Fruit fly (Drosophila melanogaster) whole organism, embryonic: Measurements from ENCODE around the gene CG15878.

Source experiments
- CG17328 ChIP-seq: fragments of 200-800 bp; sonication (Bioruptor generic); IDR thresholded peaks from 2 replicates; pipeline ENCODE4 v1.3.6; 2022; ENCODE audit warnings: missing biosample characterization, missing genetic modification characterization
- CG42726 ChIP-seq: fragments of 200-800 bp; sonication (Bioruptor generic); IDR thresholded peaks from 2 replicates; pipeline ENCODE4 v1.3.6; 2022; ENCODE audit warnings: missing biosample characterization, missing genetic modification characterization; ENCODE audit not compliant: partially characterized antibody
- CG8924 ChIP-seq: fragments of 200-800 bp; optimal IDR thresholded peaks from 3 replicates; lab custom pipeline; 2019; ENCODE audit warnings: missing biosample characterization, mild to moderate bottlenecking, missing genetic modification characterization, moderate library complexity
- exex ChIP-seq: fragments of 200-800 bp; sonication (Bioruptor generic); optimal IDR thresholded peaks from 4 replicates; lab custom pipeline; 2018; ENCODE audit warnings: missing biosample characterization, mild to moderate bottlenecking, missing genetic modification characterization, moderate library complexity
- kay ChIP-seq: fragments of 200-800 bp; sonication (Bioruptor generic); optimal IDR thresholded peaks from 2 replicates; lab custom pipeline; 2016; ENCODE audit warnings: missing biosample characterization, missing genetic modification characterization
- tll ChIP-seq, 2 experiments: fragments of 200-800 bp in 1 of 2; fragments of >200 bp in 1 of 2; sonication (Bioruptor generic) in 1 of 2; optimal IDR thresholded peaks; 2 replicates each; lab custom pipeline; 2017 to 2019; ENCODE audit warnings: missing biosample characterization in 2 of 2, missing genetic modification characterization in 2 of 2, mild to moderate bottlenecking in 1 of 2, moderate library complexity in 1 of 2

- TF ChIP-seq CG17328 (no peak), exex (tag; lab: Kevin White, UChicago) (no peak), CG42726 (no peak), CG8924 (tag; lab: Kevin White, UChicago) (no peak), tll (GFP tag; optimal IDR thresholded peaks at IDR 0.05; lab: Kevin White, UChicago) (no peak), kay (no peak)
Measured at dm6 chr3L:2248335-2248734, 36.0 kb upstream of the CG15878 start, which contains the start of gene CG32305.
